Fruit fly (Drosophila melanogaster) whole organism: ENCODE measurements around the gene CG13601.

ENCODE experiments used
- CG8478 ChIP-seq: fragments of >200 bp; optimal IDR thresholded peaks from 2 replicates; lab custom pipeline; 2018; ENCODE audit warnings: inconsistent platforms
- Dll ChIP-seq: fragments of >200 bp; optimal IDR thresholded peaks from 2 replicates; lab custom pipeline; 2017
- EcR ChIP-seq, 2 experiments: fragments of >200 bp; optimal IDR thresholded peaks; 2 replicates each; lab custom pipeline; 2017; ENCODE audit warnings: missing biosample characterization in 2 of 2, missing genetic modification characterization in 2 of 2, missing genetic modification reagents in 2 of 2
- pan ChIP-seq: fragments of >200 bp; optimal IDR thresholded peaks from 2 replicates; lab custom pipeline; 2017
- psq ChIP-seq: fragments of >200 bp; optimal IDR thresholded peaks from 2 replicates; lab custom pipeline; 2017
- usp ChIP-seq: fragments of >200 bp; optimal IDR thresholded peaks from 2 replicates; lab custom pipeline; 2017; ENCODE audit warnings: missing biosample characterization, missing genetic modification characterization, mixed read lengths

- TF ChIP-seq usp (GFP tag; lab: Kevin White, UChicago), result no peak
- no peak for TF ChIP-seq Dll (lab: Kevin White, UChicago)
- TF ChIP-seq CG8478 (lab: Kevin White, UChicago), result no peak
- no peak for TF ChIP-seq EcR (GFP tag; optimal IDR thresholded peaks at IDR 0.05; lab: Kevin White, UChicago)
- no peak for TF ChIP-seq pan (lab: Kevin White, UChicago)
- no peak for TF ChIP-seq psq
These were observed 27.3 kb downstream of the CG13601 start for dm6 chr3R:23900092-23900491.
